Fruit fly (Drosophila melanogaster) whole organism, embryonic: ENCODE results near the gene CG11562.

ENCODE experiments used
- Ada2b ChIP-seq: fragments of 200-800 bp; sonication (Bioruptor generic); IDR thresholded peaks from 2 replicates; pipeline ENCODE4 v1.3.6; 2022; ENCODE audit warnings: missing biosample characterization, missing genetic modification characterization
- Aef1 ChIP-seq: fragments of 200-800 bp; sonication (Bioruptor generic); IDR thresholded peaks from 3 replicates; pipeline ENCODE4 v1.3.6; 2022; ENCODE audit warnings: missing biosample characterization, missing genetic modification characterization
- CG10462 ChIP-seq: fragments of 200-800 bp; sonication (Bioruptor generic); optimal IDR thresholded peaks from 2 replicates; lab custom pipeline; 2016; ENCODE audit warnings: missing biosample characterization, missing genetic modification characterization
- CG12219 ChIP-seq: fragments of 200-800 bp; sonication (Bioruptor generic); optimal IDR thresholded peaks from 3 replicates; lab custom pipeline; 2018; ENCODE audit warnings: missing biosample characterization, mild to moderate bottlenecking, missing genetic modification characterization
- CG12236 ChIP-seq: fragments of 200-800 bp; sonication (Bioruptor generic); optimal IDR thresholded peaks from 2 replicates; lab custom pipeline; 2016; ENCODE audit warnings: missing biosample characterization, missing genetic modification characterization
- CG15073 ChIP-seq: fragments of 200-800 bp; sonication (Bioruptor generic); optimal IDR thresholded peaks from 2 replicates; lab custom pipeline; 2016; ENCODE audit warnings: missing biosample characterization, missing genetic modification characterization
- CG15269 ChIP-seq: fragments of 200-800 bp; sonication (Bioruptor generic); optimal IDR thresholded peaks from 2 replicates; lab custom pipeline; 2018; ENCODE audit warnings: missing biosample characterization, mild to moderate bottlenecking, missing genetic modification characterization, moderate library complexity
- CG15479 ChIP-seq: fragments of 200-800 bp; sonication (Bioruptor generic); optimal IDR thresholded peaks from 3 replicates; lab custom pipeline; 2019; ENCODE audit warnings: missing biosample characterization, mild to moderate bottlenecking, missing genetic modification characterization, moderate library complexity
- CG15514 ChIP-seq: fragments of 200-800 bp; sonication (Bioruptor generic); optimal IDR thresholded peaks from 3 replicates; lab custom pipeline; 2017; ENCODE audit warnings: missing biosample characterization, missing genetic modification characterization, mild to moderate bottlenecking, moderate library complexity, missing genetic modification reagents
- CG17568 ChIP-seq: fragments of 200-800 bp; sonication (Bioruptor generic); optimal IDR thresholded peaks from 2 replicates; lab custom pipeline; 2018; ENCODE audit warnings: missing biosample characterization, mild to moderate bottlenecking, missing genetic modification characterization, moderate library complexity
- CG17802 ChIP-seq: fragments of 200-800 bp; sonication (Bioruptor generic); optimal IDR thresholded peaks from 2 replicates; lab custom pipeline; 2018; ENCODE audit warnings: missing biosample characterization, mild to moderate bottlenecking, missing genetic modification characterization, moderate library complexity
- CG18262 ChIP-seq: fragments of 200-800 bp; optimal IDR thresholded peaks from 3 replicates; lab custom pipeline; 2019; ENCODE audit warnings: missing biosample characterization, mild to moderate bottlenecking, missing genetic modification characterization, moderate library complexity
- CG2199 ChIP-seq: fragments of 200-800 bp; sonication (Bioruptor generic); IDR thresholded peaks from 3 replicates; pipeline ENCODE4 v1.3.6; 2022; ENCODE audit warnings: missing biosample characterization, missing genetic modification characterization
- CG30403 ChIP-seq: fragments of 200-800 bp; sonication (Bioruptor generic); optimal IDR thresholded peaks from 3 replicates; lab custom pipeline; 2016; ENCODE audit warnings: missing biosample characterization, missing genetic modification characterization
- CG30431 ChIP-seq: fragments of 200-800 bp; sonication (Bioruptor generic); optimal IDR thresholded peaks from 2 replicates; lab custom pipeline; 2017; ENCODE audit warnings: missing biosample characterization, missing genetic modification characterization
- CG4424 ChIP-seq: fragments of 200-800 bp; sonication (Bioruptor generic); optimal IDR thresholded peaks from 3 replicates; lab custom pipeline; 2016; ENCODE audit warnings: missing biosample characterization, missing genetic modification characterization
- CG4707 ChIP-seq: fragments of 200-800 bp; sonication (Bioruptor generic); optimal IDR thresholded peaks from 2 replicates; lab custom pipeline; 2018; ENCODE audit warnings: missing biosample characterization, mild to moderate bottlenecking, missing genetic modification characterization, moderate library complexity
- CG5953 ChIP-seq: fragments of 200-800 bp; sonication (Bioruptor generic); IDR thresholded peaks from 2 replicates; pipeline ENCODE4 v1.3.6; 2022; ENCODE audit warnings: missing biosample characterization, missing genetic modification characterization
- CG6254 ChIP-seq: fragments of 200-800 bp; sonication (Bioruptor generic); optimal IDR thresholded peaks from 3 replicates; lab custom pipeline; 2017; ENCODE audit warnings: mild to moderate bottlenecking, missing biosample characterization, missing genetic modification reagents, missing genetic modification characterization
- CG6683 ChIP-seq: fragments of 200-800 bp; sonication (Bioruptor generic); optimal IDR thresholded peaks from 2 replicates; lab custom pipeline; 2017; ENCODE audit warnings: missing biosample characterization, mild to moderate bottlenecking, missing genetic modification characterization, missing genetic modification reagents
- CG7745 ChIP-seq: fragments of 200-800 bp; sonication (Bioruptor generic); optimal IDR thresholded peaks from 2 replicates; lab custom pipeline; 2018; ENCODE audit warnings: missing biosample characterization, mild to moderate bottlenecking, missing genetic modification characterization, moderate library complexity
- CG7928 ChIP-seq: fragments of 200-800 bp; sonication (Bioruptor generic); optimal IDR thresholded peaks from 2 replicates; lab custom pipeline; 2017; ENCODE audit warnings: missing biosample characterization, mild to moderate bottlenecking, missing genetic modification characterization
- CG8089 ChIP-seq: fragments of 200-800 bp; sonication (Bioruptor generic); optimal IDR thresholded peaks from 3 replicates; lab custom pipeline; 2016; ENCODE audit warnings: missing biosample characterization, missing genetic modification characterization
- CG8290 ChIP-seq, 3 experiments: fragments of 200-800 bp; sonication (Bioruptor generic); optimal IDR thresholded peaks; 2 replicates each; lab custom pipeline; 2016 to 2019; ENCODE audit warnings: missing biosample characterization in 3 of 3, missing genetic modification characterization in 3 of 3, mild to moderate bottlenecking in 2 of 3, moderate library complexity in 1 of 3
- CG8388 ChIP-seq: fragments of 200-800 bp; sonication (Bioruptor generic); optimal IDR thresholded peaks from 2 replicates; lab custom pipeline; 2019; ENCODE audit warnings: missing biosample characterization, mild to moderate bottlenecking, missing genetic modification characterization, moderate library complexity
- CG8924 ChIP-seq: fragments of 200-800 bp; optimal IDR thresholded peaks from 3 replicates; lab custom pipeline; 2019; ENCODE audit warnings: missing biosample characterization, mild to moderate bottlenecking, missing genetic modification characterization, moderate library complexity
- Doc3 ChIP-seq: fragments of 200-800 bp; sonication (Bioruptor generic); IDR thresholded peaks from 3 replicates; pipeline ENCODE4 v1.3.6; 2022; ENCODE audit warnings: missing biosample characterization, missing genetic modification characterization; ENCODE audit not compliant: partially characterized antibody
- H15 ChIP-seq: fragments of 200-800 bp; sonication (Bioruptor generic); IDR thresholded peaks from 3 replicates; pipeline ENCODE4 v1.3.6; 2022; ENCODE audit warnings: missing biosample characterization, missing genetic modification characterization
- Hr39 ChIP-seq: fragments of >200 bp; optimal IDR thresholded peaks from 2 replicates; lab custom pipeline; 2017
- MBD-R2 ChIP-seq: fragments of 200-800 bp; sonication (Bioruptor generic); IDR thresholded peaks from 2 replicates; pipeline ENCODE4 v1.3.6; 2022; ENCODE audit warnings: missing biosample characterization, missing genetic modification characterization
- MTF-1 ChIP-seq: fragments of 200-800 bp; sonication (Bioruptor generic); optimal IDR thresholded peaks from 2 replicates; lab custom pipeline; 2018; ENCODE audit warnings: missing biosample characterization, mild to moderate bottlenecking, missing genetic modification characterization, borderline replicate concordance
- Med ChIP-seq: fragments of 200-800 bp; sonication (Bioruptor generic); peaks from one replicate; lab custom pipeline; 2016; ENCODE audit warnings: missing biosample characterization, missing genetic modification characterization, mild to moderate bottlenecking, inconsistent platforms, moderate library complexity
- Pdp1 ChIP-seq, 2 experiments: fragments of 200-800 bp; sonication (Bioruptor generic); optimal IDR thresholded peaks; 3 replicates each; lab custom pipeline; 2016; ENCODE audit warnings: missing biosample characterization in 2 of 2, missing genetic modification characterization in 2 of 2, mild to moderate bottlenecking in 1 of 2, moderate library complexity in 1 of 2
- ase ChIP-seq: fragments of 200-800 bp; sonication (Bioruptor generic); IDR thresholded peaks from 3 replicates; pipeline ENCODE4 v1.3.6; 2022; ENCODE audit warnings: missing biosample characterization, missing genetic modification characterization
- chn ChIP-seq: fragments of 200-800 bp; sonication (Bioruptor generic); optimal IDR thresholded peaks from 2 replicates; lab custom pipeline; 2016; ENCODE audit warnings: missing biosample characterization, missing genetic modification characterization
- dm ChIP-seq: fragments of 200-800 bp; sonication (Bioruptor generic); optimal IDR thresholded peaks from 3 replicates; lab custom pipeline; 2016; ENCODE audit warnings: missing biosample characterization, missing genetic modification characterization
- emc ChIP-seq: fragments of 200-800 bp; sonication (Bioruptor generic); optimal IDR thresholded peaks from 2 replicates; lab custom pipeline; 2016; ENCODE audit warnings: missing biosample characterization, missing genetic modification characterization
- gt ChIP-seq: fragments of 200-800 bp; sonication (Bioruptor generic); IDR thresholded peaks from 2 replicates; pipeline ENCODE4 v1.3.6; 2022; ENCODE audit warnings: missing biosample characterization, missing genetic modification characterization
- jumu ChIP-seq: fragments of 200-800 bp; sonication (Bioruptor generic); optimal IDR thresholded peaks from 3 replicates; lab custom pipeline; 2016; ENCODE audit warnings: missing biosample characterization, missing genetic modification characterization
- lov ChIP-seq, 2 experiments: fragments of 200-800 bp in 1 of 2; fragments of >200 bp in 1 of 2; sonication (Bioruptor generic) in 1 of 2; IDR thresholded peaks in 1 of 2; optimal IDR thresholded peaks in 1 of 2; 2 replicates in 1 of 2; 3 replicates in 1 of 2; pipeline versions ENCODE4 v1.3.6 to Lab custom; 2017 to 2022; ENCODE audit warnings: missing biosample characterization in 1 of 2, missing genetic modification characterization in 1 of 2
- maf-S ChIP-seq: fragments of 200-800 bp; sonication (Bioruptor generic); optimal IDR thresholded peaks from 2 replicates; lab custom pipeline; 2016; ENCODE audit warnings: missing biosample characterization, missing genetic modification characterization
- nmo ChIP-seq: fragments of 200-800 bp; sonication (Bioruptor generic); optimal IDR thresholded peaks from 2 replicates; lab custom pipeline; 2018; ENCODE audit warnings: missing biosample characterization, mild to moderate bottlenecking, missing genetic modification characterization, moderate library complexity
- pfk ChIP-seq: fragments of 200-800 bp; sonication (Bioruptor generic); optimal IDR thresholded peaks from 2 replicates; lab custom pipeline; 2018; ENCODE audit warnings: missing biosample characterization, mild to moderate bottlenecking, missing genetic modification characterization, moderate library complexity
- pum ChIP-seq: fragments of 200-800 bp; sonication (Bioruptor generic); optimal IDR thresholded peaks from 2 replicates; lab custom pipeline; 2016; ENCODE audit warnings: missing biosample characterization, missing genetic modification characterization
- pzg ChIP-seq: fragments of 200-800 bp; sonication (Bioruptor generic); optimal IDR thresholded peaks from 3 replicates; lab custom pipeline; 2018; ENCODE audit warnings: missing biosample characterization, mild to moderate bottlenecking, missing genetic modification characterization, moderate library complexity
- repo ChIP-seq: fragments of 200-800 bp; sonication (Bioruptor generic); optimal IDR thresholded peaks from 2 replicates; lab custom pipeline; 2016; ENCODE audit warnings: missing biosample characterization, missing genetic modification characterization
- schlank ChIP-seq: fragments of 200-800 bp; sonication (Bioruptor generic); optimal IDR thresholded peaks from 2 replicates; lab custom pipeline; 2018; ENCODE audit warnings: missing biosample characterization, mild to moderate bottlenecking, missing genetic modification characterization
- sd ChIP-seq: fragments of 200-800 bp; sonication (Bioruptor generic); optimal IDR thresholded peaks from 3 replicates; lab custom pipeline; 2018; ENCODE audit warnings: missing biosample characterization, mild to moderate bottlenecking, missing genetic modification characterization, moderate library complexity
- sisA ChIP-seq: fragments of 200-800 bp; sonication (Bioruptor generic); IDR thresholded peaks from 2 replicates; pipeline ENCODE4 v1.3.6; 2022; ENCODE audit warnings: missing biosample characterization, missing genetic modification characterization
- zfh2 ChIP-seq: fragments of 200-800 bp; sonication (Bioruptor generic); optimal IDR thresholded peaks from 2 replicates; lab custom pipeline; 2016; ENCODE audit warnings: missing biosample characterization, missing genetic modification characterization

CG11562 gene

dm6 chr2L:286421-286820 lies 5.8 kb upstream of the CG11562 start (continued):
- TF ChIP-seq CG6683 (GFP tag; lab: Kevin White, UChicago) (peak; percentile 32), pum (GFP tag; lab: Kevin White, UChicago) (peak; percentile 51), maf-S (GFP tag; lab: Kevin White, UChicago) (no peak), CG7928 (peak; percentile 31), Med (GFP tag; lab: Kevin White, UChicago) (peak; percentile 95), CG15479 (no peak), CG30431 (GFP tag; lab: Kevin White, UChicago) (no peak), sd (peak; percentile 35), CG6254 (GFP tag; lab: Kevin White, UChicago) (peak; percentile 37), lov (optimal IDR thresholded peaks at IDR 0.05; lab: Kevin White, UChicago) (no peak), lov (GFP tag; IDR thresholded peaks at IDR 0.05; lab: Robert Waterston, UW) (no peak), nmo (GFP tag; lab: Kevin White, UChicago) (peak; percentile 15), CG12236 (no peak), CG8290 (GFP tag; optimal IDR thresholded peaks at IDR 0.05; lab: Kevin White, UChicago) (no peak), CG8290 (tag; optimal IDR thresholded peaks at IDR 0.05; lab: Kevin White, UChicago) (peak in 1 of 2 experiments; percentile 97), CG4707 (GFP tag; lab: Kevin White, UChicago) (peak; percentile 7), jumu (GFP tag; lab: Kevin White, UChicago) (peak; percentile 51), pzg (GFP tag; lab: Kevin White, UChicago) (peak; percentile 22), Ada2b (peak; percentile 67), Pdp1 (GFP tag; optimal IDR thresholded peaks at IDR 0.05; lab: Kevin White, UChicago) (peak; percentile 46 to 71), CG15269 (tag; lab: Kevin White, UChicago) (peak; percentile 74), repo (peak; percentile 22), CG7745 (tag; lab: Kevin White, UChicago) (no peak), ase (GFP tag; lab: Robert Waterston, UW) (peak; percentile 70; the same call in 2 of the 3 replicates), CG5953 (GFP tag; lab: Robert Waterston, UW) (peak; percentile 55), CG2199 (GFP tag; lab: Robert Waterston, UW) (no peak), Doc3 (GFP tag; lab: Robert Waterston, UW) (no peak), CG30403 (GFP tag; lab: Kevin White, UChicago) (peak; percentile 64), MBD-R2 (peak; percentile 59), dm (GFP tag; lab: Kevin White, UChicago) (peak; percentile 53), CG4424 (peak; percentile 29), Hr39 (lab: Kevin White, UChicago) (no peak), sisA (GFP tag; lab: Robert Waterston, UW) (peak; percentile 61), MTF-1 (GFP tag; lab: Kevin White, UChicago) (peak; percentile 62), gt (GFP tag; lab: Robert Waterston, UW) (no peak), CG10462 (GFP tag; lab: Kevin White, UChicago) (no peak), CG17568 (GFP tag; lab: Kevin White, UChicago) (peak; percentile 37), Aef1 (GFP tag; lab: Robert Waterston, UW) (peak; percentile 68), CG17802 (tag; lab: Kevin White, UChicago) (no peak), CG8089 (GFP tag; lab: Kevin White, UChicago) (peak; percentile 13), CG12219 (GFP tag; lab: Kevin White, UChicago) (peak; percentile 65), zfh2 (GFP tag; lab: Kevin White, UChicago) (peak; percentile 62), chn (GFP tag; lab: Kevin White, UChicago) (peak; percentile 47), schlank (tag; lab: Kevin White, UChicago) (peak; percentile 82), H15 (GFP tag; lab: Robert Waterston, UW) (peak; percentile 62; the same call in 2 of the 3 replicates), CG8388 (GFP tag; lab: Kevin White, UChicago) (no peak), CG15514 (peak; percentile 79), CG8924 (tag; lab: Kevin White, UChicago) (peak; percentile 19), CG18262 (peak; percentile 26), CG15073 (no peak), pfk (GFP tag; lab: Kevin White, UChicago) (no peak), emc (GFP tag; lab: Kevin White, UChicago) (no peak)
